Worm (Caenorhabditis elegans) whole organism, L2 larva: ENCODE results near the gene cts-1.

Experiments
- C34F6.9 ChIP-seq: fragments of 150-350 bp; optimal IDR thresholded peaks from 2 replicates; lab custom pipeline; 2014; ENCODE audit warnings: missing biosample characterization, missing genetic modification characterization
- F13H6.1 ChIP-seq: sonication (generic microtip); optimal IDR thresholded peaks from 2 replicates; lab custom pipeline; 2016; ENCODE audit warnings: missing genetic modification characterization, missing compliant biosample characterization
- R02D3.7 ChIP-seq: fragments of 150-350 bp; optimal IDR thresholded peaks from 2 replicates; lab custom pipeline; 2014; ENCODE audit warnings: missing biosample characterization, missing genetic modification characterization
- ZK546.5 ChIP-seq: sonication (generic microtip); optimal IDR thresholded peaks from 2 replicates; lab custom pipeline; 2017; ENCODE audit warnings: missing biosample characterization, missing genetic modification characterization
- alr-1 ChIP-seq: fragments of 150-350 bp; optimal IDR thresholded peaks from 2 replicates; lab custom pipeline; 2014; ENCODE audit warnings: missing biosample characterization, missing genetic modification characterization
- blmp-1 ChIP-seq: sonication (generic microtip); optimal IDR thresholded peaks from 2 replicates; lab custom pipeline; 2017; ENCODE audit warnings: missing genetic modification characterization, mild to moderate bottlenecking, missing compliant biosample characterization, antibody characterized with exemption, moderate library complexity; ENCODE audit not compliant: insufficient read depth
- ceh-16 ChIP-seq: fragments of 150-350 bp; optimal IDR thresholded peaks from 2 replicates; lab custom pipeline; 2014; ENCODE audit warnings: missing biosample characterization, missing genetic modification characterization
- ceh-82 ChIP-seq: fragments of 150-350 bp; optimal IDR thresholded peaks from 2 replicates; lab custom pipeline; 2014; ENCODE audit warnings: missing biosample characterization, missing genetic modification characterization
- egl-27 ChIP-seq: sonication (generic microtip); optimal IDR thresholded peaks from 3 replicates; lab custom pipeline; 2017; ENCODE audit warnings: missing biosample characterization, missing genetic modification reagents, missing genetic modification characterization
- elt-1 ChIP-seq: fragments of 150-350 bp; optimal IDR thresholded peaks from 2 replicates; lab custom pipeline; 2014; ENCODE audit warnings: missing biosample characterization, missing genetic modification characterization
- elt-3 ChIP-seq: sonication (generic microtip); optimal IDR thresholded peaks from 2 replicates; lab custom pipeline; 2017; ENCODE audit warnings: missing biosample characterization, missing genetic modification characterization
- fos-1 ChIP-seq: fragments of 150-350 bp; optimal IDR thresholded peaks from 2 replicates; lab custom pipeline; 2014; ENCODE audit warnings: missing biosample characterization, missing genetic modification characterization
- lin-11 ChIP-seq: fragments of 150-350 bp; sonication (generic microtip); optimal IDR thresholded peaks from 2 replicates; lab custom pipeline; 2014; ENCODE audit warnings: missing biosample characterization, missing genetic modification characterization, inconsistent platforms, mixed read lengths
- lin-13 ChIP-seq: fragments of 150-350 bp; optimal IDR thresholded peaks from 2 replicates; lab custom pipeline; 2014; ENCODE audit warnings: missing biosample characterization, missing genetic modification reagents, missing genetic modification characterization
- lsy-2 ChIP-seq, 2 experiments: fragments of 150-350 bp in 1 of 2; sonication (generic microtip) in 1 of 2; optimal IDR thresholded peaks; 2 replicates each; lab custom pipeline; 2014 to 2017; ENCODE audit warnings: missing biosample characterization in 2 of 2, missing genetic modification characterization in 2 of 2
- mbf-1 ChIP-seq: sonication (generic microtip); optimal IDR thresholded peaks from 2 replicates; lab custom pipeline; 2017; ENCODE audit warnings: missing biosample characterization, missing genetic modification characterization
- nhr-129 ChIP-seq: fragments of 150-350 bp; optimal IDR thresholded peaks from 2 replicates; lab custom pipeline; 2014; ENCODE audit warnings: missing biosample characterization, missing genetic modification characterization
- nhr-23 ChIP-seq: fragments of 150-350 bp; optimal IDR thresholded peaks from 2 replicates; lab custom pipeline; 2014; ENCODE audit warnings: missing biosample characterization, missing genetic modification reagents, missing genetic modification characterization
- nhr-237 ChIP-seq: fragments of 150-350 bp; optimal IDR thresholded peaks from 2 replicates; lab custom pipeline; 2014; ENCODE audit warnings: missing biosample characterization, missing genetic modification characterization
- nhr-25 ChIP-seq: fragments of 150-350 bp; sonication (generic microtip); optimal IDR thresholded peaks from 3 replicates; lab custom pipeline; 2014; ENCODE audit warnings: missing biosample characterization, missing genetic modification characterization
- sem-4 ChIP-seq: fragments of 150-350 bp; optimal IDR thresholded peaks from 2 replicates; lab custom pipeline; 2014; ENCODE audit warnings: missing biosample characterization, missing genetic modification reagents, missing genetic modification characterization
- skn-1 ChIP-seq: sonication (generic microtip); optimal IDR thresholded peaks from 2 replicates; lab custom pipeline; 2017; ENCODE audit warnings: missing biosample characterization, missing genetic modification characterization
- sma-9 ChIP-seq, 2 experiments: fragments of 150-350 bp in 1 of 2; sonication (generic microtip) in 1 of 2; optimal IDR thresholded peaks; 2 replicates each; lab custom pipeline; 2014 to 2016; ENCODE audit warnings: missing genetic modification characterization in 2 of 2, mild to moderate bottlenecking in 1 of 2, missing biosample characterization in 1 of 2, missing compliant biosample characterization in 1 of 2, missing genetic modification reagents in 1 of 2, moderate library complexity in 1 of 2
- snpc-4 ChIP-seq: fragments of 150-350 bp; optimal IDR thresholded peaks from 2 replicates; lab custom pipeline; 2014; ENCODE audit warnings: missing biosample characterization, missing genetic modification characterization
- unc-39 ChIP-seq: fragments of 150-350 bp; optimal IDR thresholded peaks from 2 replicates; lab custom pipeline; 2014; ENCODE audit warnings: missing biosample characterization, missing genetic modification characterization
- unc-55 ChIP-seq: fragments of 150-350 bp; sonication (generic microtip); optimal IDR thresholded peaks from 3 replicates; lab custom pipeline; 2014; ENCODE audit warnings: missing biosample characterization, missing genetic modification reagents, missing genetic modification characterization
- zag-1 ChIP-seq: fragments of 150-350 bp; optimal IDR thresholded peaks from 2 replicates; lab custom pipeline; 2014; ENCODE audit warnings: missing biosample characterization, missing genetic modification characterization
- ztf-1 ChIP-seq: fragments of 200-800 bp; sonication (Bioruptor generic); conservative IDR thresholded peaks from 2 replicates; pipeline ENCODE4 v1.3.6; 2022; ENCODE audit warnings: missing genetic modification characterization, missing compliant biosample characterization
- ztf-4 ChIP-seq: fragments of 150-350 bp; optimal IDR thresholded peaks from 2 replicates; lab custom pipeline; 2014; ENCODE audit warnings: missing biosample characterization, missing genetic modification characterization

cts-1 gene

ce11 chrIII:10199052-10199451, 17.4 kb downstream of the cts-1 start, which contains the start of gene T20G5.8:
Gene T20G5.8 (plus strand): TSS chrIII:10199352.
- TF ChIP-seq sem-4 (tag; lab: Kevin White, UChicago) (no peak), skn-1 (tag; lab: Kevin White, UChicago) (no peak)

- TF ChIP-seq nhr-23 (tag; lab: Kevin White, UChicago), result no peak
- no peak for TF ChIP-seq ceh-16
- no peak for TF ChIP-seq C34F6.9 (tag; lab: Kevin White, UChicago)
- TF ChIP-seq ztf-4 (tag; lab: Kevin White, UChicago), result no peak
- no peak for TF ChIP-seq mbf-1 (tag; lab: Kevin White, UChicago)
- TF ChIP-seq lin-11 (tag; lab: Kevin White, UChicago), result no peak
- no peak for TF ChIP-seq ztf-1 (GFP tag; lab: Robert Waterston, UW)
- TF ChIP-seq nhr-25 (tag; lab: Kevin White, UChicago), result no peak
- no peak for TF ChIP-seq alr-1 (tag; lab: Kevin White, UChicago)
- no peak for TF ChIP-seq ceh-82 (tag; lab: Kevin White, UChicago)
- TF ChIP-seq sma-9 (GFP tag; optimal IDR thresholded peaks at IDR 0.05; lab: Kevin White, UChicago), result no peak
- TF ChIP-seq sma-9 (tag; optimal IDR thresholded peaks at IDR 0.05; lab: Kevin White, UChicago), result no peak
- TF ChIP-seq skn-1 (tag; lab: Kevin White, UChicago), result no peak
Observed at ce11 chrIII:10197416-10197815, 19.0 kb downstream of the cts-1 start, which contains the start of gene dod-6. Gene dod-6 (plus strand): TSS chrIII:10197716.

ce11 chrIII:10196796-10197195, 19.6 kb downstream of the cts-1 start:
- TF ChIP-seq F13H6.1, result no peak

ce11 chrIII:10195911-10196310, 20.5 kb downstream of the cts-1 start:
- no peak for TF ChIP-seq ztf-1 (GFP tag; lab: Robert Waterston, UW)
- TF ChIP-seq blmp-1, result no peak
- TF ChIP-seq ceh-82 (tag; lab: Kevin White, UChicago), result no peak
- TF ChIP-seq zag-1, result no peak
- TF ChIP-seq fos-1, result no peak
- TF ChIP-seq unc-55 (GFP tag; lab: Kevin White, UChicago), result no peak
- no peak for TF ChIP-seq sem-4 (tag; lab: Kevin White, UChicago)

- TF ChIP-seq zag-1, result no peak
- no peak for TF ChIP-seq nhr-237 (tag; lab: Kevin White, UChicago)
- TF ChIP-seq, all 48 proteins: peak for 0
Observed at ce11 chrIII:10194569-10194968, 21.9 kb downstream of the cts-1 start.

- TF ChIP-seq lin-13 (GFP tag; lab: Kevin White, UChicago), result no peak
- TF ChIP-seq unc-39 (tag; lab: Kevin White, UChicago), result no peak
- TF ChIP-seq elt-3 (tag; lab: Kevin White, UChicago), result no peak
- TF ChIP-seq R02D3.7, result no peak
- TF ChIP-seq skn-1 (tag; lab: Kevin White, UChicago), result no peak
- no peak for TF ChIP-seq ZK546.5
Observed at ce11 chrIII:10188912-10189311, 27.5 kb downstream of the cts-1 start, which contains the start of gene epac-1. Gene epac-1 (plus strand): TSS chrIII:10189212.

ce11 chrIII:10187840-10188239, 28.6 kb downstream of the cts-1 start:
- no peak for TF ChIP-seq elt-1 (tag; lab: Kevin White, UChicago)
- no peak for TF ChIP-seq lin-13 (GFP tag; lab: Kevin White, UChicago)
- peak; percentile 91 for TF ChIP-seq unc-55 (GFP tag; lab: Kevin White, UChicago)
- peak; percentile 60 for TF ChIP-seq snpc-4 (tag; lab: Kevin White, UChicago)
- TF ChIP-seq lsy-2 (tag; optimal IDR thresholded peaks at IDR 0.05; lab: Kevin White, UChicago), result peak in 1 of 2 experiments; percentile 52
- peak; percentile 20 for TF ChIP-seq zag-1
- peak; percentile 69 for TF ChIP-seq C34F6.9 (tag; lab: Kevin White, UChicago)
- peak; percentile 40 for TF ChIP-seq nhr-129 (tag; lab: Kevin White, UChicago)
- no peak for TF ChIP-seq egl-27 (tag; lab: Kevin White, UChicago)
